Fruit fly (Drosophila melanogaster): Measurements from ENCODE around the gene cact.
A peak's percentile ranks its signal among the peaks of the same experiment; 100 is the strongest.

The cact gene

DNA sequence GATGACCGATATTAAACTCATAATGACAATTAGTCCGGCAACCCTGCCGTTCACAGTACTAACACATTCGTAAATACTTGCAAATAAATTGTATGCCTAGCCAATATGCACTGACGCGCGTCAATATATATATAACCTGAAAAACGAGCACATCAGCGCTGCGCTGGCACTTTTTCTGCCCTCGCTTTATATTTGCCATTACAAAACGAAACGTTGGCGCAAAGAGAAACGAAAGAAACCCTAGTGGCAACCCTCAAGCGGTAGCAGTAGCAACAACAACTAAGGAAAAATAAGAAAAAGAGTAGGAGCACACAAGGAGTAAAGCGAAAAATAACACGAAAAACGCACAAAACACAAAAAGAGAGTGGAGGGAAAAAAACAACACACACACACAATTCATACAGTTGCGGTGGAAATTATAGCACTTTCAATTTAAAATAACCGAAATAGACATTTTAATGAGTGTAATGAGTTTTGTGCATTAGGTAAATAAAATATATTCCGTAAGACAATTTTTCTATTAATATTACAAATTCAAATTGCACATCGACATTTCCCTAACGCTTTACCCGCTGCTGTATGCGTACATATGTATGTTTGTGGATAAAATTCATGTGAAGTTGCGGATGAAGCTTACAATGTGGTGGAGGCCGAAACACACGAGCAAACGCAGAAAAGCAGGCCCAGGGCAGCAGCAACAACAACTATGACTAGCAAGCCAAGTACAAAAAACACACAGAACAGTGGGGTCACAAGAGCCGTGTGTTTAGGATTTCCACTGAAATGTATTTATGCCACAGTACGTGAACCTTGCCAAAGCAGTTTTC is 24.9 kb upstream of the cact start (continued):
- peak in 1 of 2 experiments; percentile 66 for TF ChIP-seq tll (GFP tag; optimal IDR thresholded peaks at IDR 0.05)
- peak; percentile 95 for TF ChIP-seq Jarid2 (GFP tag; optimal IDR thresholded peaks at IDR 0.05)
- peak in 1 of 3 experiments; percentile 98 for TF ChIP-seq lola (GFP tag; optimal IDR thresholded peaks at IDR 0.05)
- peak; percentile 100 for TF ChIP-seq CG11696 (GFP tag; IDR thresholded peaks at IDR 0.05)
- peak; percentile 97 for TF ChIP-seq CG11085 (GFP tag; IDR thresholded peaks at IDR 0.05)
- peak; percentile 99 for TF ChIP-seq chn (GFP tag; optimal IDR thresholded peaks at IDR 0.05)
- TF ChIP-seq CG11504 (tag; optimal IDR thresholded peaks at IDR 0.05) = peak; percentile 98
- peak; percentile 98 for TF ChIP-seq ranshi (GFP tag; IDR thresholded peaks at IDR 0.05)
- peak; percentile 93 for TF ChIP-seq ssp (GFP tag; IDR thresholded peaks at IDR 0.05)
- TF ChIP-seq CG2875 (GFP tag; optimal IDR thresholded peaks at IDR 0.05) = peak; percentile 99
- peak; percentile 88 for TF ChIP-seq grn (GFP tag; optimal IDR thresholded peaks at IDR 0.05)
- TF ChIP-seq CG17186 (GFP tag; optimal IDR thresholded peaks at IDR 0.05) = peak; percentile 93
- TF ChIP-seq CG11456 (GFP tag; IDR thresholded peaks at IDR 0.05) = peak; percentile 98
- peak; percentile 94 for TF ChIP-seq dan (GFP tag; IDR thresholded peaks at IDR 0.05)
- TF ChIP-seq slp2 (GFP tag; optimal IDR thresholded peaks at IDR 0.05) = peak; percentile 98
- TF ChIP-seq Dp (GFP tag; optimal IDR thresholded peaks at IDR 0.05) = peak; percentile 34
- peak; percentile 99 for TF ChIP-seq Fer3 (tag; optimal IDR thresholded peaks at IDR 0.05)
- peak; percentile 98 for TF ChIP-seq HLH54F (GFP tag; optimal IDR thresholded peaks at IDR 0.05)
- peak; percentile 98 for TF ChIP-seq CG10959 (GFP tag; IDR thresholded peaks at IDR 0.05)
- peak; percentile 97 for TF ChIP-seq Hmx (GFP tag; optimal IDR thresholded peaks at IDR 0.05)
- TF ChIP-seq tap (tag; optimal IDR thresholded peaks at IDR 0.05) = peak; percentile 99
- TF ChIP-seq Lim3 (GFP tag; IDR thresholded peaks at IDR 0.05) = peak; percentile 96
- TF ChIP-seq CG1602 (GFP tag; optimal IDR thresholded peaks at IDR 0.05) = peak; percentile 99
- peak; percentile 95 for TF ChIP-seq en (GFP tag; optimal IDR thresholded peaks at IDR 0.05)
- peak; percentile 99 for TF ChIP-seq sob (GFP tag; IDR thresholded peaks at IDR 0.05)
- TF ChIP-seq CG8089 (GFP tag; optimal IDR thresholded peaks at IDR 0.05) = peak; percentile 95
- TF ChIP-seq Fer2 (tag; optimal IDR thresholded peaks at IDR 0.05) = peak; percentile 98
- peak; percentile 99 for TF ChIP-seq PHDP (tag; optimal IDR thresholded peaks at IDR 0.05)
- TF ChIP-seq Bgb (GFP tag; IDR thresholded peaks at IDR 0.05; ENCODE audit: partially characterized antibody) = no peak
- peak; percentile 96 for TF ChIP-seq repo (GFP tag; optimal IDR thresholded peaks at IDR 0.05)
- peak; percentile 99 for TF ChIP-seq org-1 (GFP tag; optimal IDR thresholded peaks at IDR 0.05)
- TF ChIP-seq CG1832 (GFP tag; optimal IDR thresholded peaks at IDR 0.05) = no peak
- peak; percentile 98 for TF ChIP-seq CG4730 (GFP tag; IDR thresholded peaks at IDR 0.05)
- peak; percentile 99 for TF ChIP-seq Dbx (GFP tag; IDR thresholded peaks at IDR 0.05)
- peak; percentile 95 for TF ChIP-seq NC2α (GFP tag; optimal IDR thresholded peaks at IDR 0.05)
- TF ChIP-seq Drgx (GFP tag; IDR thresholded peaks at IDR 0.05) = peak; percentile 99
- peak; percentile 98 for TF ChIP-seq Abd-B (GFP tag; optimal IDR thresholded peaks at IDR 0.05)
- peak; percentile 98 for TF ChIP-seq al (GFP tag; IDR thresholded peaks at IDR 0.05)
- peak; percentile 98 for TF ChIP-seq danr (GFP tag; IDR thresholded peaks at IDR 0.05)
- TF ChIP-seq CG4282 (GFP tag; optimal IDR thresholded peaks at IDR 0.05) = peak; percentile 77
- TF ChIP-seq B-H2 (GFP tag; optimal IDR thresholded peaks at IDR 0.05) = peak; percentile 98
- peak; percentile 99 for TF ChIP-seq CG7372 (GFP tag; IDR thresholded peaks at IDR 0.05)
- peak; percentile 98 for TF ChIP-seq CG17612 (GFP tag; IDR thresholded peaks at IDR 0.05)
- peak; percentile 100 for TF ChIP-seq Fer1 (GFP tag; optimal IDR thresholded peaks at IDR 0.05)
- TF ChIP-seq fd3F (GFP tag; optimal IDR thresholded peaks at IDR 0.05) = peak; percentile 99
- TF ChIP-seq CG9797 (GFP tag; optimal IDR thresholded peaks at IDR 0.05) = peak; percentile 65
- TF ChIP-seq CG42726 (GFP tag; IDR thresholded peaks at IDR 0.05; ENCODE audit: partially characterized antibody) = no peak; the same call in 1 of the 2 replicates
- peak; percentile 88 for TF ChIP-seq CG10321 (GFP tag; IDR thresholded peaks at IDR 0.05)
- TF ChIP-seq CG5180 (GFP tag; optimal IDR thresholded peaks at IDR 0.05) = peak; percentile 94

All from whole organism, embryonic.